Worm (Caenorhabditis elegans) whole organism, mixed stage, embryonic: ENCODE results near the gene usp-14.

Source experiments
- M03D4.4 ChIP-seq: sonication (generic microtip); optimal IDR thresholded peaks from 2 replicates; lab custom pipeline; 2017; ENCODE audit warnings: mild to moderate bottlenecking, missing genetic modification characterization, missing compliant biosample characterization
- bed-3 ChIP-seq: fragments of 200-800 bp; sonication (Bioruptor generic); optimal IDR thresholded peaks from 3 replicates; lab custom pipeline; 2018; ENCODE audit warnings: mild to moderate bottlenecking, missing genetic modification characterization, moderate library complexity, missing compliant biosample characterization
- blmp-1 ChIP-seq: fragments of 150-350 bp; optimal IDR thresholded peaks from 2 replicates; lab custom pipeline; 2014; ENCODE audit warnings: missing biosample characterization, missing genetic modification characterization
- ceh-39 ChIP-seq: fragments of 150-350 bp; optimal IDR thresholded peaks from 2 replicates; lab custom pipeline; 2014; ENCODE audit warnings: missing biosample characterization, missing genetic modification characterization
- ceh-43 ChIP-seq: fragments of 200-800 bp; sonication (Bioruptor generic); optimal IDR thresholded peaks from 2 replicates; lab custom pipeline; 2018; ENCODE audit warnings: mild to moderate bottlenecking, missing genetic modification characterization, moderate library complexity, missing compliant biosample characterization
- ceh-83 ChIP-seq: fragments of 200-800 bp; sonication (Bioruptor generic); optimal IDR thresholded peaks from 2 replicates; lab custom pipeline; 2018; ENCODE audit warnings: mild to moderate bottlenecking, missing genetic modification characterization, missing compliant biosample characterization
- ces-1 ChIP-seq: fragments of 150-350 bp; optimal IDR thresholded peaks from 2 replicates; lab custom pipeline; 2014; ENCODE audit warnings: missing biosample characterization, missing genetic modification reagents, missing genetic modification characterization
- cnd-1 ChIP-seq: fragments of 200-800 bp; sonication (Bioruptor generic); optimal IDR thresholded peaks from 2 replicates; lab custom pipeline; 2018; ENCODE audit warnings: mild to moderate bottlenecking, missing genetic modification characterization, missing compliant biosample characterization
- drap-1 ChIP-seq: fragments of 200-800 bp; sonication (Bioruptor generic); optimal IDR thresholded peaks from 3 replicates; lab custom pipeline; 2018; ENCODE audit warnings: mild to moderate bottlenecking, missing genetic modification characterization, missing compliant biosample characterization
- elt-1 ChIP-seq: sonication (generic microtip); optimal IDR thresholded peaks from 2 replicates; lab custom pipeline; 2017; ENCODE audit warnings: missing genetic modification characterization, mild to moderate bottlenecking, missing compliant biosample characterization, antibody characterized with exemption, moderate library complexity, borderline replicate concordance; ENCODE audit not compliant: insufficient read depth
- elt-3 ChIP-seq: fragments of 150-350 bp; optimal IDR thresholded peaks from 2 replicates; lab custom pipeline; 2014; ENCODE audit warnings: missing biosample characterization, missing genetic modification characterization
- flh-1 ChIP-seq: fragments of 200-800 bp; sonication (Bioruptor generic); optimal IDR thresholded peaks from 2 replicates; lab custom pipeline; 2018; ENCODE audit warnings: mild to moderate bottlenecking, missing genetic modification characterization, moderate library complexity, missing compliant biosample characterization
- ham-2 ChIP-seq: fragments of 200-800 bp; sonication (Bioruptor generic); optimal IDR thresholded peaks from 2 replicates; lab custom pipeline; 2018; ENCODE audit warnings: mild to moderate bottlenecking, missing genetic modification characterization, missing compliant biosample characterization
- hlh-1 ChIP-seq: fragments of 150-350 bp; optimal IDR thresholded peaks from 2 replicates; lab custom pipeline; 2014; ENCODE audit warnings: missing biosample characterization, missing genetic modification reagents, missing genetic modification characterization
- lin-13 ChIP-seq: fragments of 150-350 bp; optimal IDR thresholded peaks from 2 replicates; lab custom pipeline; 2014; ENCODE audit warnings: missing biosample characterization, missing genetic modification characterization
- lin-32 ChIP-seq: fragments of 200-800 bp; sonication (Bioruptor generic); optimal IDR thresholded peaks from 2 replicates; lab custom pipeline; 2018; ENCODE audit warnings: mild to moderate bottlenecking, missing genetic modification characterization, missing compliant biosample characterization
- lsy-2 ChIP-seq: fragments of 150-350 bp; optimal IDR thresholded peaks from 2 replicates; lab custom pipeline; 2014; ENCODE audit warnings: missing biosample characterization, missing genetic modification characterization
- mab-5 ChIP-seq: fragments of 150-350 bp; optimal IDR thresholded peaks from 2 replicates; lab custom pipeline; 2014; ENCODE audit warnings: missing biosample characterization, missing genetic modification characterization
- mep-1 ChIP-seq: fragments of 150-350 bp; optimal IDR thresholded peaks from 2 replicates; lab custom pipeline; 2017; ENCODE audit warnings: missing biosample characterization, missing genetic modification reagents, missing genetic modification characterization, inconsistent platforms
- mls-2 ChIP-seq: sonication (generic microtip); optimal IDR thresholded peaks from 2 replicates; lab custom pipeline; 2016; ENCODE audit warnings: mild to moderate bottlenecking, missing genetic modification characterization, moderate library complexity, missing compliant biosample characterization
- nhr-12 ChIP-seq: fragments of 150-350 bp; optimal IDR thresholded peaks from 2 replicates; lab custom pipeline; 2014; ENCODE audit warnings: missing biosample characterization, missing genetic modification characterization
- nhr-2 ChIP-seq: fragments of 150-350 bp; optimal IDR thresholded peaks from 2 replicates; lab custom pipeline; 2014; ENCODE audit warnings: missing biosample characterization, missing genetic modification characterization
- nhr-237 ChIP-seq: fragments of 150-350 bp; optimal IDR thresholded peaks from 2 replicates; lab custom pipeline; 2014; ENCODE audit warnings: missing biosample characterization, missing genetic modification characterization
- nhr-28 ChIP-seq: fragments of 150-350 bp; optimal IDR thresholded peaks from 2 replicates; lab custom pipeline; 2014; ENCODE audit warnings: missing biosample characterization, missing genetic modification characterization
- nhr-76 ChIP-seq: sonication (generic microtip); optimal IDR thresholded peaks from 2 replicates; lab custom pipeline; 2017; ENCODE audit warnings: missing biosample characterization, missing genetic modification characterization
- pha-4 ChIP-seq: fragments of 150-350 bp; optimal IDR thresholded peaks from 2 replicates; lab custom pipeline; 2018; ENCODE audit warnings: missing biosample characterization, missing genetic modification reagents, missing genetic modification characterization
- sem-2 ChIP-seq: fragments of 200-800 bp; sonication (Bioruptor generic); optimal IDR thresholded peaks from 2 replicates; lab custom pipeline; 2018; ENCODE audit warnings: mild to moderate bottlenecking, missing genetic modification characterization, missing compliant biosample characterization
- snpc-4 ChIP-seq: fragments of 150-350 bp; optimal IDR thresholded peaks from 2 replicates; lab custom pipeline; 2014; ENCODE audit warnings: missing biosample characterization, missing genetic modification characterization
- sptf-1 ChIP-seq: sonication (generic microtip); optimal IDR thresholded peaks from 2 replicates; lab custom pipeline; 2017; ENCODE audit warnings: mild to moderate bottlenecking, missing genetic modification characterization, moderate library complexity, missing compliant biosample characterization
- tbx-8 ChIP-seq: fragments of 200-800 bp; sonication (Bioruptor generic); optimal IDR thresholded peaks from 2 replicates; lab custom pipeline; 2018; ENCODE audit warnings: mild to moderate bottlenecking, missing genetic modification characterization, moderate library complexity, missing compliant biosample characterization
- unc-120 ChIP-seq: sonication (generic microtip); optimal IDR thresholded peaks from 2 replicates; lab custom pipeline; 2017; ENCODE audit warnings: missing genetic modification characterization, missing compliant biosample characterization; ENCODE audit not compliant: poor library complexity, severe bottlenecking
- unc-39 ChIP-seq: fragments of 150-350 bp; optimal IDR thresholded peaks from 2 replicates; lab custom pipeline; 2014; ENCODE audit warnings: missing biosample characterization, missing genetic modification characterization
- unc-62 ChIP-seq: fragments of 150-350 bp; optimal IDR thresholded peaks from 2 replicates; lab custom pipeline; 2014; ENCODE audit warnings: missing biosample characterization, missing genetic modification reagents, missing genetic modification characterization
- zip-8 ChIP-seq: fragments of 150-350 bp; optimal IDR thresholded peaks from 2 replicates; lab custom pipeline; 2014; ENCODE audit warnings: missing biosample characterization, missing genetic modification characterization
- ztf-11 ChIP-seq: fragments of 150-350 bp; optimal IDR thresholded peaks from 2 replicates; lab custom pipeline; 2014; ENCODE audit warnings: missing biosample characterization, missing genetic modification characterization

The usp-14 gene

DNA sequence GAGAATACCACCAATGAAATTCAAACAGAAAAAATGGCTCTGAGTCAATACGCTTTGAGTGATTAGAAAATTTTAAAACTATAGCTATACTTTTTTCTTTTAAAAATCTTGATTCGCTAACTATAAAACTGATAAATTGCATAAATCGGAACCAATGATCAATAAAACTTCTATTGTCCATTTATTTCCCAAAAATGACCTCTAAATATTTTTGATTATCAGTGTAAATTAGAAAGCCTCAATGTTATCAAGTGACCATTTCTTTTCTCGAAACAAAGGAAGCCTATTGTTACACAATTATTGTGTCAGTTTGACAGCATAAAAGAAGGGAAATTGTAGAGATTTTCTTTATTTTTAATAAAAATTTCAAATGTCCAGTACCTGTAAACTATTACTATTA lies 11.6 kb upstream of the usp-14 start, which contains the start of gene K10H10.4:
Gene K10H10.4, plus strand, starts transcription at position 301 of the 400 bp plus-strand sequence.
- TF ChIP-seq nhr-2 (tag; lab: Kevin White, UChicago), result no peak
- TF ChIP-seq lin-32 (GFP tag; lab: Kevin White, UChicago), result no peak
- TF ChIP-seq mep-1, result no peak
- TF ChIP-seq ces-1 (GFP tag; lab: Kevin White, UChicago), result no peak
- TF ChIP-seq ztf-11 (tag; lab: Kevin White, UChicago), result no peak
- TF ChIP-seq ceh-83 (GFP tag; lab: Kevin White, UChicago), result no peak
- TF ChIP-seq drap-1 (GFP tag; lab: Kevin White, UChicago), result no peak
- TF ChIP-seq unc-62 (GFP tag; lab: Kevin White, UChicago), result no peak
- TF ChIP-seq bed-3 (GFP tag; lab: Kevin White, UChicago), result no peak
- no peak for TF ChIP-seq mls-2
- TF ChIP-seq nhr-76 (tag; lab: Kevin White, UChicago), result no peak
- TF ChIP-seq ceh-43 (GFP tag; lab: Kevin White, UChicago), result no peak
- TF ChIP-seq elt-1 (tag; lab: Kevin White, UChicago), result no peak
- no peak for TF ChIP-seq M03D4.4 (tag; lab: Kevin White, UChicago)
- no peak for TF ChIP-seq nhr-12 (tag; lab: Kevin White, UChicago)
- TF ChIP-seq mab-5 (tag; lab: Kevin White, UChicago), result no peak
- no peak for TF ChIP-seq tbx-8 (GFP tag; lab: Kevin White, UChicago)

DNA sequence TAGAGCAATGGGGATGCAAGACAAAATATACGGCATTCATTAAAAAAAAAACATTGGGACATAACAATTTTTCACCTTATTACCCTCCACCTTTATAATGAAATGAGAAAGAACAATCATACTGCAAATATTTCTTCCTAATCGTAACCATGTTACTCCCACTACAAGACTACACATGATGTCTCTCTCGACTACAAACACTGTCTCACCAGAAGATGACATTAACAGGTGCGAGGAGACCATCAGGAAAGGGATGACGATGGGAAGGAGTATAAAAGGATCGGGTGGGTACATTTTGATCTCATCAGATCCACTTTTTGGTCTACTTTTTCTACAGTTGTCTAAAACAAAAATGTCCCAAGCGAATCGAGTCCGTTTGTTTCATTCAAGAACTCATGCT lies 9.4 kb upstream of the usp-14 start, which contains the start of gene dhs-8:
Gene dhs-8, plus strand, starts transcription at position 179 of the 400 bp plus-strand sequence.
- TF ChIP-seq nhr-76 (tag; lab: Kevin White, UChicago) (no peak), ztf-11 (tag; lab: Kevin White, UChicago) (no peak), ceh-43 (GFP tag; lab: Kevin White, UChicago) (no peak), bed-3 (GFP tag; lab: Kevin White, UChicago) (no peak), M03D4.4 (tag; lab: Kevin White, UChicago) (no peak), blmp-1 (tag; lab: Kevin White, UChicago) (no peak), nhr-28 (peak; percentile 12), ham-2 (GFP tag; lab: Kevin White, UChicago) (no peak), nhr-2 (tag; lab: Kevin White, UChicago) (no peak), ceh-83 (GFP tag; lab: Kevin White, UChicago) (no peak), nhr-12 (tag; lab: Kevin White, UChicago) (peak; percentile 25), snpc-4 (tag; lab: Kevin White, UChicago) (no peak), sem-2 (GFP tag; lab: Kevin White, UChicago) (no peak)

DNA sequence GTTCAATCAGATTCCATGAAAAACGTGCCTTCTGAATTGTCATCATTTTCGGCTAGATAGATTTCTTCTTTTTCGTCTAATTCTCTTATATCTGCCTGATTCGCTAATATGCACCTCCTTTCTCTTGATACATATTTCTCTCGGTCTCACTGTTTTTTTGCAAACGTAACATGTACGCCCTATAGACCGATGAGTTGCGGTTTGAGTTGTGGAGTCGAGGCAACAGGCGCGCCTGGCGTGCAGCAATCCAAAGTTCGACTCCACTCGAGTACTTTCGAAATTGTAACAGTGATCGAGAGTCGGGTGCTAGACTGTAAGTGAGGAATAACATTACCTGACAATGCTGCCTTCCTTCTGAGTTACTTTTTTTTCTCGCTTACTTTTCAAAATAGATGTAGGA lies 8.3 kb upstream of the usp-14 start:
- TF ChIP-seq flh-1 (GFP tag; lab: Kevin White, UChicago) (peak; percentile 71), M03D4.4 (tag; lab: Kevin White, UChicago) (peak; percentile 93), mls-2 (peak; percentile 94), pha-4 (peak; percentile 80), lin-32 (GFP tag; lab: Kevin White, UChicago) (peak; percentile 94), unc-39 (tag; lab: Kevin White, UChicago) (no peak), nhr-2 (tag; lab: Kevin White, UChicago) (no peak), zip-8 (tag; lab: Kevin White, UChicago) (no peak), elt-3 (tag; lab: Kevin White, UChicago) (peak; percentile 80), ceh-39 (tag; lab: Kevin White, UChicago) (peak; percentile 39), elt-1 (tag; lab: Kevin White, UChicago) (no peak), ztf-11 (tag; lab: Kevin White, UChicago) (no peak), unc-62 (GFP tag; lab: Kevin White, UChicago) (peak; percentile 52), blmp-1 (tag; lab: Kevin White, UChicago) (no peak), mab-5 (tag; lab: Kevin White, UChicago) (no peak), ceh-43 (GFP tag; lab: Kevin White, UChicago) (peak; percentile 88), sptf-1 (tag; lab: Kevin White, UChicago) (peak; percentile 94), ham-2 (GFP tag; lab: Kevin White, UChicago) (peak; percentile 89), tbx-8 (GFP tag; lab: Kevin White, UChicago) (peak; percentile 82), ceh-83 (GFP tag; lab: Kevin White, UChicago) (peak; percentile 96), mep-1 (peak; percentile 54), nhr-12 (tag; lab: Kevin White, UChicago) (peak; percentile 88), hlh-1 (tag; lab: Kevin White, UChicago) (peak; percentile 87), drap-1 (GFP tag; lab: Kevin White, UChicago) (peak; percentile 88), cnd-1 (tag; lab: Kevin White, UChicago) (peak; percentile 94), ces-1 (GFP tag; lab: Kevin White, UChicago) (no peak), snpc-4 (tag; lab: Kevin White, UChicago) (no peak), bed-3 (GFP tag; lab: Kevin White, UChicago) (peak; percentile 82), lsy-2 (tag; lab: Kevin White, UChicago) (peak; percentile 49), nhr-237 (tag; lab: Kevin White, UChicago) (peak; percentile 70), nhr-28 (peak; percentile 63), nhr-76 (tag; lab: Kevin White, UChicago) (no peak), sem-2 (GFP tag; lab: Kevin White, UChicago) (peak; percentile 87), lin-13 (tag; lab: Kevin White, UChicago) (peak; percentile 72), unc-120 (tag; lab: Kevin White, UChicago) (peak; percentile 90)
